Worm (Caenorhabditis elegans) whole organism, L2 larva: ENCODE results near the gene F08C6.5.

Source experiments
- Y55F3AM.14 ChIP-seq: fragments of 200-800 bp; sonication (Bioruptor generic); optimal IDR thresholded peaks from 2 replicates; lab custom pipeline; 2018; ENCODE audit warnings: mild to moderate bottlenecking, missing genetic modification characterization, missing compliant biosample characterization
- ZK546.5 ChIP-seq: sonication (generic microtip); optimal IDR thresholded peaks from 2 replicates; lab custom pipeline; 2017; ENCODE audit warnings: missing biosample characterization, missing genetic modification characterization
- ama-1 ChIP-seq: fragments of 150-350 bp; optimal IDR thresholded peaks from 2 replicates; lab custom pipeline; 2018; ENCODE audit warnings: inconsistent platforms
- lin-39 ChIP-seq: fragments of 150-350 bp; optimal IDR thresholded peaks from 2 replicates; lab custom pipeline; 2014; ENCODE audit warnings: missing biosample characterization, missing genetic modification reagents, missing genetic modification characterization
- nhr-21 ChIP-seq: fragments of 150-350 bp; optimal IDR thresholded peaks from 2 replicates; lab custom pipeline; 2014; ENCODE audit warnings: missing biosample characterization, missing genetic modification characterization
- nhr-237 ChIP-seq: fragments of 150-350 bp; optimal IDR thresholded peaks from 2 replicates; lab custom pipeline; 2014; ENCODE audit warnings: missing biosample characterization, missing genetic modification characterization
- nhr-25 ChIP-seq: fragments of 150-350 bp; sonication (generic microtip); optimal IDR thresholded peaks from 3 replicates; lab custom pipeline; 2014; ENCODE audit warnings: missing biosample characterization, missing genetic modification characterization
- peb-1 ChIP-seq: fragments of 150-350 bp; optimal IDR thresholded peaks from 2 replicates; lab custom pipeline; 2014; ENCODE audit warnings: missing biosample characterization, missing genetic modification characterization
- snpc-4 ChIP-seq: fragments of 150-350 bp; optimal IDR thresholded peaks from 2 replicates; lab custom pipeline; 2014; ENCODE audit warnings: missing biosample characterization, missing genetic modification characterization
- ztf-11 ChIP-seq: sonication (generic microtip); optimal IDR thresholded peaks from 2 replicates; lab custom pipeline; 2017; ENCODE audit warnings: missing biosample characterization, missing genetic modification characterization
- ztf-4 ChIP-seq: fragments of 150-350 bp; optimal IDR thresholded peaks from 2 replicates; lab custom pipeline; 2014; ENCODE audit warnings: missing biosample characterization, missing genetic modification characterization

DNA sequence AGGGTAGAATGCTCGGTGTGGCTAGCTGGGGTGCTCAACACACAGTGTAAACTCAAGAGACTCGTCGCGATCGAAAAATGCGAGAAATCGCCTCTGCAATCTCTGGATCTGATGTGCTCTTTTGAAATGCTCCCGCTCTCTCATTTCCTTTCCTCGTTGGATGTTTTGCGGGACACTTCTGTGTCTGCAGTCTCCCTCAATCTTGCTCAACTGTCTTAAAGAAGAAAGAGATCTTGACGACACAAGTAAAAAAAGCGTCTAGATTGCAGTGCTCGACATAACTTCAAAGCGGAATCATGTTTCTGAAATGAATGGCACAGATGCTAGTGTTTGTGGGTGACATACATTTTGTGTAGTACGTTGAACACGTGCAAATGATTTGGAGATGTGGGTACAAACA is 14.4 kb downstream of the F08C6.5 start:
- TF ChIP-seq ztf-4 (tag; lab: Kevin White, UChicago) (no peak), nhr-21 (no peak), ama-1 (lab: Kevin White, UChicago) (no peak), ztf-11 (tag; lab: Kevin White, UChicago) (no peak), ZK546.5 (tag; lab: Kevin White, UChicago) (no peak), nhr-237 (tag; lab: Kevin White, UChicago) (no peak), Y55F3AM.14 (GFP tag; lab: Kevin White, UChicago) (no peak), peb-1 (no peak), lin-39 (tag; lab: Kevin White, UChicago) (no peak), snpc-4 (tag; lab: Kevin White, UChicago) (no peak), nhr-25 (tag; lab: Kevin White, UChicago) (no peak)
